Fruit fly (Drosophila melanogaster) whole organism, pupa: ENCODE results near the gene CG33060.

Source experiments
- CG12605 ChIP-seq: fragments of 200-800 bp; sonication (Bioruptor generic); IDR thresholded peaks from 2 replicates; pipeline ENCODE4 v1.3.6; 2022; ENCODE audit warnings: missing biosample characterization, missing genetic modification characterization
- CG13204 ChIP-seq: fragments of 200-800 bp; sonication (Bioruptor generic); optimal IDR thresholded peaks from 2 replicates; lab custom pipeline; 2018; ENCODE audit warnings: missing biosample characterization, mild to moderate bottlenecking, missing genetic modification characterization, moderate library complexity
- CG15710 ChIP-seq: fragments of 200-800 bp; sonication (Bioruptor generic); optimal IDR thresholded peaks from 2 replicates; lab custom pipeline; 2018; ENCODE audit warnings: missing biosample characterization, mild to moderate bottlenecking, missing genetic modification characterization, moderate library complexity
- CG17806 ChIP-seq: fragments of 200-800 bp; sonication (Bioruptor generic); optimal IDR thresholded peaks from 2 replicates; lab custom pipeline; 2018; ENCODE audit warnings: missing biosample characterization, mild to moderate bottlenecking, missing genetic modification characterization, moderate library complexity
- CG8159 ChIP-seq: fragments of 200-800 bp; sonication (Bioruptor generic); optimal IDR thresholded peaks from 3 replicates; lab custom pipeline; 2018; ENCODE audit warnings: missing biosample characterization, mild to moderate bottlenecking, missing genetic modification characterization, moderate library complexity
- CG8301 ChIP-seq: fragments of 200-800 bp; sonication (Bioruptor generic); optimal IDR thresholded peaks from 2 replicates; lab custom pipeline; 2018; ENCODE audit warnings: missing biosample characterization, mild to moderate bottlenecking, missing genetic modification characterization

DNA sequence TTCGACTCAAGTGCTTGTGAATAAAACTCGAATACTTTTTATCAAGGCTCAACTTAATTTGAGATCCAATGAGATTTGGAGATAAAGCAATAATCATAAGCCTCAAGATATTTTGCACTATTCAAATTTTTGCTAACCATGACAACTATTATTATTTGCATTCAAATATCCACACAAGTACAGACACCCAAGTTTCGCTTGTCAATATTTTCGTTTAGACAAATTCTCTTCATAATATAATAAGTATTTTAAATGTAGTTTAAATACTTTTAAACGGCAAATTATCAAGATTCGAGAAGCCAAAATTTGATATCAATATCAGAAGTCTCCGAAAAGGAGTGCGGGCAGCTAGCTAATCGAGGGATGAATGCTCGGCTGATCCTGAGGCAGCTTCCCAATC is 1.3 kb upstream of the CG33060 start, which contains the start of gene CG33061:
- TF ChIP-seq CG8159 (tag; lab: Kevin White, UChicago) (no peak), CG13204 (no peak), CG8301 (tag; lab: Kevin White, UChicago) (no peak), CG15710 (tag; lab: Kevin White, UChicago) (no peak), CG12605 (GFP tag; lab: Robert Waterston, UW) (no peak), CG17806 (tag; lab: Kevin White, UChicago) (no peak)
